Fruit fly (Drosophila melanogaster) whole organism, wandering third instar larva: Measurements from ENCODE around the gene CG14641.

Experiments used
- CG32264 ChIP-seq: fragments of 200-800 bp; sonication (Bioruptor generic); optimal IDR thresholded peaks from 2 replicates; lab custom pipeline; 2016; ENCODE audit warnings: missing biosample characterization, missing genetic modification characterization
- Dfd ChIP-seq: fragments of >200 bp; optimal IDR thresholded peaks from 2 replicates; lab custom pipeline; 2017; ENCODE audit warnings: missing biosample characterization, missing genetic modification characterization
- Dif ChIP-seq: fragments of 200-275, 200-300 bp; sonication (Bioruptor generic); optimal IDR thresholded peaks from 2 replicates; lab custom pipeline; 2018; ENCODE audit warnings: missing biosample characterization, missing genetic modification characterization; ENCODE audit not compliant: partially characterized antibody
- GATAd ChIP-seq: sonication (Bioruptor generic); optimal IDR thresholded peaks from 2 replicates; lab custom pipeline; 2016; ENCODE audit warnings: missing biosample characterization, missing genetic modification characterization
- Hnf4 ChIP-seq: fragments of 200-800 bp; sonication (Bioruptor generic); optimal IDR thresholded peaks from 2 replicates; lab custom pipeline; 2016; ENCODE audit warnings: missing biosample characterization, mild to moderate bottlenecking, missing genetic modification characterization
- Jra ChIP-seq: sonication (Bioruptor generic); optimal IDR thresholded peaks from 2 replicates; lab custom pipeline; 2016; ENCODE audit warnings: missing biosample characterization, missing genetic modification characterization
- N ChIP-seq: fragments of >200 bp; optimal IDR thresholded peaks from 2 replicates; lab custom pipeline; 2018; ENCODE audit warnings: missing biosample characterization, missing external identifiers, missing genetic modification characterization
- OdsH ChIP-seq: fragments of 200-800 bp; sonication (Bioruptor generic); optimal IDR thresholded peaks from 2 replicates; lab custom pipeline; 2016; ENCODE audit warnings: missing biosample characterization, mild to moderate bottlenecking, missing genetic modification characterization
- Vsx2 ChIP-seq: fragments of 200-300, 225-300 bp; sonication (Bioruptor generic); optimal IDR thresholded peaks from 2 replicates; lab custom pipeline; 2018; ENCODE audit warnings: missing biosample characterization, missing genetic modification characterization; ENCODE audit not compliant: partially characterized antibody
- brk ChIP-seq: fragments of 200-800 bp; sonication (Bioruptor generic); optimal IDR thresholded peaks from 2 replicates; lab custom pipeline; 2016; ENCODE audit warnings: missing biosample characterization, mild to moderate bottlenecking, missing genetic modification characterization
- dl ChIP-seq, 2 experiments: fragments of 175-275, 200-275 bp in 1 of 2; fragments of 200-275 bp in 1 of 2; sonication (Bioruptor generic); optimal IDR thresholded peaks; lab custom pipeline; 2018; ENCODE audit warnings: mild to moderate bottlenecking in 2 of 2, missing biosample characterization in 2 of 2, missing genetic modification characterization in 2 of 2, moderate library complexity in 2 of 2; ENCODE audit not compliant: partially characterized antibody in 2 of 2, insufficient read depth in 1 of 2
- dmrt93B ChIP-seq: fragments of 200-800 bp; sonication (Bioruptor generic); optimal IDR thresholded peaks from 2 replicates; lab custom pipeline; 2018; ENCODE audit warnings: missing biosample characterization, mild to moderate bottlenecking, missing genetic modification characterization
- foxo ChIP-seq, 2 experiments: fragments of 200-800 bp; sonication (Bioruptor generic); optimal IDR thresholded peaks; 2 replicates in 1 of 2; 3 replicates in 1 of 2; lab custom pipeline; 2016 to 2017; ENCODE audit warnings: missing biosample characterization in 2 of 2, missing genetic modification characterization in 2 of 2
- fru ChIP-seq: fragments of 200-800 bp; sonication (Bioruptor generic); optimal IDR thresholded peaks from 3 replicates; lab custom pipeline; 2016; ENCODE audit warnings: missing biosample characterization, mild to moderate bottlenecking, missing genetic modification characterization
- h ChIP-seq: fragments of 200-800 bp; sonication (Bioruptor generic); optimal IDR thresholded peaks from 3 replicates; lab custom pipeline; 2016; ENCODE audit warnings: missing biosample characterization, mild to moderate bottlenecking, missing genetic modification characterization
- jim ChIP-seq: fragments of 175-275, 200-325 bp; sonication (Bioruptor generic); optimal IDR thresholded peaks from 2 replicates; lab custom pipeline; 2016; ENCODE audit warnings: missing biosample characterization, mild to moderate bottlenecking, missing genetic modification characterization
- rgr ChIP-seq: fragments of 200-800 bp; sonication (Bioruptor generic); optimal IDR thresholded peaks from 3 replicates; lab custom pipeline; 2016; ENCODE audit warnings: missing biosample characterization, mild to moderate bottlenecking, missing genetic modification characterization
- sage ChIP-seq: fragments of 200-800 bp; sonication (Bioruptor generic); optimal IDR thresholded peaks from 2 replicates; lab custom pipeline; 2016; ENCODE audit warnings: missing biosample characterization, mild to moderate bottlenecking, missing genetic modification characterization
- tai ChIP-seq: sonication (Bioruptor generic); optimal IDR thresholded peaks from 2 replicates; lab custom pipeline; 2016; ENCODE audit warnings: missing biosample characterization, missing genetic modification characterization

CG14641 gene

DNA sequence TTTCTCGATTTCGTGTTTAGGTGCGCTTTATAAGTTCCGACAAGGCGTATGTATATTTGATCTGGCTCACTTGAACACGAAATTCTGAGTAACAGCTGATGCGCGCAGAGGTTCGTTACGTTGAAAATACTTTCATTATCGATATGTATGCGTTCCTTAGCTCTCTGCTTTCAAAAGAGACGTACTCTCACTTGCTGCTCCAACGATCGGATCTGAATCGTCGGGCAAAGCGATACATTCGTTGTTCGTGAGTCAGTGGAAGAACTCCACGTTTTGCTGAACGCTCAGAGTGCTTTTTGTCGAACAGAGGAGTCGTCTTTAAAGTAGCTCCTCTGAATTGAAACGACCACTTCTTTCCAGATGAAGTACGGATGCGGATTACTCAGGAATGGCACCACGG lies 35.1 kb downstream of the CG14641 start, which contains the start of gene beta-Man (continued):
- TF ChIP-seq Dif (peak; percentile 89), GATAd (GFP tag; lab: Kevin White, UChicago) (no peak)

dm6 chr3R:4190160-4190559 lies 42.0 kb downstream of the CG14641 start, which contains the start of gene Dsk:
Gene Dsk (minus strand): TSS chr3R:4190260.
- no peak for TF ChIP-seq CG32264 (GFP tag; lab: Kevin White, UChicago)
- TF ChIP-seq OdsH, result no peak
- TF ChIP-seq dl (GFP tag; optimal IDR thresholded peaks at IDR 0.05; lab: Kevin White, UChicago; ENCODE audit: insufficient read depth in 1 of 2, partially characterized antibody in 2 of 2), result no peak
- no peak for TF ChIP-seq Hnf4

dm6 chr3R:4186820-4187540 lies 45.2 kb downstream of the CG14641 start:
- TF ChIP-seq Dfd (GFP tag; lab: Kevin White, UChicago) (no peak), Dif (peak; percentile 61), brk (GFP tag; lab: Kevin White, UChicago) (peak; percentile 73), Vsx2 (GFP tag; lab: Kevin White, UChicago) (peak; percentile 74), jim (GFP tag; lab: Kevin White, UChicago) (no peak), sage (GFP tag; lab: Kevin White, UChicago) (peak; percentile 33), fru (GFP tag; lab: Kevin White, UChicago) (peak; percentile 100), N (GFP tag; lab: Kevin White, UChicago) (no peak), foxo (GFP tag; optimal IDR thresholded peaks at IDR 0.05; lab: Kevin White, UChicago) (peak in 1 of 2 experiments; percentile 37), h (GFP tag; lab: Kevin White, UChicago) (no peak), rgr (GFP tag; lab: Kevin White, UChicago) (no peak), dmrt93B (GFP tag; lab: Kevin White, UChicago) (no peak), Jra (GFP tag; lab: Kevin White, UChicago) (no peak), tai (no peak)
